Worm (Caenorhabditis elegans): ENCODE measurements around the gene bath-13.

The bath-13 gene

DNA sequence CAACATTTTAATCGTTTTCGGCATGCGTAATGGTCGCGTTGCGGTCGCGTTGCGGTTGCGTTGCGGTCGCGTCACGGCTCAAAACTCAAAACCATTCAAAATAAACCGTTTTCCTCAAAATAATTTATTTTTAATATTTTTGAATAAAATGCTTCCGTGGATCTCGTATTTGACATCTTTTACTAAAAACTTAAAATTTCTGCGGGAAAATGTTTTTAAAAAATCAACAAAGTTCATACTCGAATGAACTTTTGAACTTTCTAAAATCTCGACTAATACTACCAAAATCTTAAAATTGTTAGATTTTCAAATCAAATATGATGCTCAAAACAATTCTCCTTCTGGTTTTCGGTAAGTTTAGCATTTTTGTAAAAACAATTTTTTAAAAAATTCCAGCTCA, 40.2 kb downstream of the bath-13 start, which contains the start of gene F53G2.2:
F53G2.2 (plus strand) TSS at position 301 of the 400 bp plus-strand sequence.
- TF ChIP-seq F37B4.10 (GFP tag; IDR thresholded peaks at IDR 0.05), result no peak
- TF ChIP-seq pha-4 (tag; optimal IDR thresholded peaks at IDR 0.05), result no peak
- TF ChIP-seq ceh-79 (tag; optimal IDR thresholded peaks at IDR 0.05), result no peak
- TF ChIP-seq nhr-90 (tag; optimal IDR thresholded peaks at IDR 0.05), result no peak
- TF ChIP-seq Y53G8AR.9 (GFP tag; conservative IDR thresholded peaks at IDR 0.05), result no peak
- no peak for TF ChIP-seq dpl-1 (GFP tag; optimal IDR thresholded peaks at IDR 0.05)

DNA sequence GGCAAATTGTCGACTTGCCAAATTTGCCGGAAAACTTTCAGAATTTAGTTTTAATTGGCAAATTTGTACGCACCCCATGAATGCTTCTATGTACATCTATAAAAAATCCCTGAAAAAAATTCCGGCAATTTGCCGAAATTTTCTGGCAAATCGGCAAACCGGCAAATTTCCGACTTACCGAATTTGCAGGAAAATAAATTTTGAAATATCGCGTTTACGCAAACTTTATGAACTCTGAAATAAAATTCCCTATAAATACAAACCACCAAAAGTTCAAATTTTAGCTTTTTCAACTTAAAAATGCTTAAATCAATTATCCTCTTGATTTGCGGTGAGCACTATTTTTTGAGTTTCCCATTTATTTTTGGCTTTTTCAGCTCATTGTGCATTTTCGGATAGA, 41.8 kb downstream of the bath-13 start, which contains the start of gene F53G2.3:
F53G2.3 (plus strand) TSS at position 301 of the 400 bp plus-strand sequence.
- no peak for TF ChIP-seq ceh-40 (GFP tag; IDR thresholded peaks at IDR 0.05)
- no peak for TF ChIP-seq ama-1 (optimal IDR thresholded peaks at IDR 0.05)
- no peak for TF ChIP-seq ama-1 (GFP tag; optimal IDR thresholded peaks at IDR 0.05)
- no peak for TF ChIP-seq F33H1.4 (GFP tag; IDR thresholded peaks at IDR 0.05)
- no peak for TF ChIP-seq madf-10 (tag; optimal IDR thresholded peaks at IDR 0.05)
- no peak for TF ChIP-seq F23B12.7 (tag; optimal IDR thresholded peaks at IDR 0.05; ENCODE audit: insufficient read depth)
- no peak for TF ChIP-seq unc-62 (GFP tag; optimal IDR thresholded peaks at IDR 0.05)
- TF ChIP-seq attf-5 (GFP tag; optimal IDR thresholded peaks at IDR 0.05), result no peak
- TF ChIP-seq lin-40 (tag; optimal IDR thresholded peaks at IDR 0.05), result no peak
- no peak for TF ChIP-seq sptf-2 (GFP tag; optimal IDR thresholded peaks at IDR 0.05)
- no peak for TF ChIP-seq nhr-90 (tag; optimal IDR thresholded peaks at IDR 0.05)
- TF ChIP-seq Y53G8AR.9 (GFP tag; conservative IDR thresholded peaks at IDR 0.05), result no peak
- no peak for TF ChIP-seq nfya-2 (GFP tag; IDR thresholded peaks at IDR 0.05)
- no peak for TF ChIP-seq ceh-91 (GFP tag; IDR thresholded peaks at IDR 0.05)
- no peak for TF ChIP-seq mxl-1 (tag; optimal IDR thresholded peaks at IDR 0.05)
- TF ChIP-seq nhr-120 (GFP tag; IDR thresholded peaks at IDR 0.05), result no peak
- TF ChIP-seq dpl-1 (GFP tag; optimal IDR thresholded peaks at IDR 0.05), result no peak

DNA sequence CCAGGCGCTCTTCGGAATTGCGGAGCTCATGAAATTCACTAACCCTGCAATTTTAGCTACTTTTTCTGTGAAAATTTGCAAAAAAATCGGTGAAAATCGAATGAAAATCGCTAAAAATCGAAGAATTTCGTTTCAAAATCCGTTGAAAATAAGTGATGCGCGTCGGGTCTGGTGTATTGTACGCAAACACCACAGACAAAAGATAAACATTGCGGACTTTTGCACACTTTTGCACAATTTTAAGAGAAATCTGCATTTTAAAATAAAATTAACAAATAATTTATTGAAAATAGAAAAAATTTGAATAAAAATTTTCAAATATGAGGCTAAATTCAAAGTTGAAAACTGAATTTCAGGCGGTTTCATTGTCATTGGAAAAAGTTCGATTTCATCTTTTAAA, 42.8 kb downstream of the bath-13 start, which contains the start of gene F53G2.12:
F53G2.12 (minus strand) TSS at position 44 of the 400 bp plus-strand sequence.
- TF ChIP-seq dpl-1 (GFP tag; optimal IDR thresholded peaks at IDR 0.05), result no peak
- peak; percentile 33 for TF ChIP-seq lsl-1 (GFP tag; optimal IDR thresholded peaks at IDR 0.05)
- TF ChIP-seq mcd-1 (GFP tag; IDR thresholded peaks at IDR 0.05), result peak; percentile 39; the same call in 1 of the 2 replicates
- TF ChIP-seq lin-54 (GFP tag; optimal IDR thresholded peaks at IDR 0.05), result no peak
- no peak for TF ChIP-seq F55B11.4 (tag; optimal IDR thresholded peaks at IDR 0.05; ENCODE audit: borderline replicate concordance, insufficient read depth)
- TF ChIP-seq ekl-4 (GFP tag; IDR thresholded peaks at IDR 0.05), result no peak
- no peak for TF ChIP-seq B0261.1 (tag; optimal IDR thresholded peaks at IDR 0.05)
- no peak for TF ChIP-seq pha-4 (tag; optimal IDR thresholded peaks at IDR 0.05)

DNA sequence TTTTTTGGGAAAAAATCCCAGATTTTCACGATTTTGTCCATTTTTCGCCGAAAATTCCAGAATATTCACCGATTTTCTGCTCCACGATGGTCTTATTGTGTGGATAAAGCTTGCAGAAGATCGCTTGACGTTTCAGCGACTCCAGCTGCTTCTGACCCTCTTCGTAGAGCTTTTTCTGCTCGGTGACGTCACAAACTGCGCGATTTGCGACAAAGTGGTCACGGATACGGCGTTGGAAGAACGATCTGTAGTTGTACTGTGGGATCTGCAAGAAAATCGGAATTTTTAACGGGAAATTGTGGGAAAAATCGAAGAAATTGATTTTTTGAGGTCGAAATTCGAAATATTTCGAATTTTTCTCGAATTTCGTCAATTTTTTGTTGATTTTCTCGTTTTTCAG, 43.3 kb downstream of the bath-13 start, which contains the start of gene mnat-1:
mnat-1 (minus strand) TSS at position 101 of the 400 bp plus-strand sequence.
- no peak for TF ChIP-seq ccch-3 (GFP tag; optimal IDR thresholded peaks at IDR 0.05)

DNA sequence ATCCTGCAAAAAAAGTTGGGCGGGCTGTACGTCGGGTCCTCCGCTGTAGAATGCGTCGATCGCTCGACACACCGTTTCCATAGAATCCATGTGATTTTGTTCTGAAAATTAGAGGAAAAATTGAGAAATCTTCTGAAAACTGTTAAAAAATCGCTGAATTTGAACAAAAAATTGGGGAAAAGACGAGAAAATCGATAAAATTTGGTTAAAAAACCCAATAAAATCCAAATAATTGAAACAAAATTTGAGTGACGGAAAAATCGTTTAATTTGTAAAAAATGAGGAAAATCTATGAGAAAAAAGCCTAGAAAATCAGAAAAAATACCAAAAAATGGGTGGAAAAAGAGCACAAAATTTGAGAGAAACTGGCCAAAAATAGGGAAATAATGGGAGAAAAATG, 48.6 kb downstream of the bath-13 start, which contains the start of gene tsr-1:
tsr-1 (minus strand) TSS at position 101 of the 400 bp plus-strand sequence.
- no peak for TF ChIP-seq nhr-80 (tag; optimal IDR thresholded peaks at IDR 0.05)
- no peak for TF ChIP-seq lir-1 (GFP tag; conservative IDR thresholded peaks at IDR 0.05)
- TF ChIP-seq T07F8.4 (tag; optimal IDR thresholded peaks at IDR 0.05), result no peak
- TF ChIP-seq hlh-26 (GFP tag; conservative IDR thresholded peaks at IDR 0.05), result no peak
- no peak for TF ChIP-seq tbp1 (GFP tag; optimal IDR thresholded peaks at IDR 0.05)
- TF ChIP-seq let-526 (GFP tag; IDR thresholded peaks at IDR 0.05), result no peak
- TF ChIP-seq unc-130 (GFP tag; optimal IDR thresholded peaks at IDR 0.05), result no peak
- no peak for TF ChIP-seq ceh-40 (GFP tag; IDR thresholded peaks at IDR 0.05)
- TF ChIP-seq madf-6 (GFP tag; IDR thresholded peaks at IDR 0.05), result no peak
- TF ChIP-seq let-607 (tag; optimal IDR thresholded peaks at IDR 0.05), result no peak
- no peak for TF ChIP-seq somi-1 (GFP tag; optimal IDR thresholded peaks at IDR 0.05)
- no peak for TF ChIP-seq madf-10 (tag; optimal IDR thresholded peaks at IDR 0.05)

Measured in whole organism, young adult.